Fruit fly (Drosophila melanogaster) whole organism, embryonic: ENCODE results near the gene XRCC1.
A peak's percentile ranks its signal among the peaks of the same experiment; 100 is the strongest.

ENCODE experiments used
- Aef1 ChIP-seq: fragments of 200-800 bp; sonication (Bioruptor generic); IDR thresholded peaks from 3 replicates; pipeline ENCODE4 v1.3.6; 2022; ENCODE audit warnings: missing biosample characterization, missing genetic modification characterization
- Bgb ChIP-seq: fragments of 200-800 bp; sonication (Bioruptor generic); IDR thresholded peaks from 2 replicates; pipeline ENCODE4 v1.3.6; 2022; ENCODE audit warnings: missing biosample characterization, missing genetic modification characterization; ENCODE audit not compliant: partially characterized antibody
- CG10654 ChIP-seq: fragments of 200-800 bp; sonication (Bioruptor generic); optimal IDR thresholded peaks from 2 replicates; lab custom pipeline; 2016; ENCODE audit warnings: missing biosample characterization, missing genetic modification characterization
- CG11093 ChIP-seq: fragments of 200-800 bp; sonication (Bioruptor generic); IDR thresholded peaks from 3 replicates; pipeline ENCODE4 v1.3.6; 2022; ENCODE audit warnings: missing biosample characterization, missing genetic modification characterization
- CG11398 ChIP-seq: fragments of 200-800 bp; sonication (Bioruptor generic); optimal IDR thresholded peaks from 2 replicates; lab custom pipeline; 2016; ENCODE audit warnings: missing biosample characterization, missing genetic modification characterization
- CG11504 ChIP-seq: fragments of 200-800 bp; sonication (Bioruptor generic); optimal IDR thresholded peaks from 3 replicates; lab custom pipeline; 2019; ENCODE audit warnings: missing biosample characterization, mild to moderate bottlenecking, missing genetic modification characterization, moderate library complexity
- CG12299 ChIP-seq: fragments of 200-800 bp; sonication (Bioruptor generic); optimal IDR thresholded peaks from 2 replicates; lab custom pipeline; 2018; ENCODE audit warnings: missing biosample characterization, mild to moderate bottlenecking, missing genetic modification characterization
- CG12769 ChIP-seq: fragments of 200-800 bp; sonication (Bioruptor generic); optimal IDR thresholded peaks from 2 replicates; lab custom pipeline; 2019; ENCODE audit warnings: missing biosample characterization, mild to moderate bottlenecking, missing genetic modification characterization, moderate library complexity
- CG1602 ChIP-seq: fragments of 200-800 bp; sonication (Bioruptor generic); optimal IDR thresholded peaks from 3 replicates; lab custom pipeline; 2016; ENCODE audit warnings: missing biosample characterization, missing genetic modification characterization
- CG17361 ChIP-seq: fragments of 200-800 bp; sonication (Bioruptor generic); IDR thresholded peaks from 3 replicates; pipeline ENCODE4 v1.3.6; 2022; ENCODE audit warnings: missing biosample characterization, missing genetic modification characterization
- CG1792 ChIP-seq: fragments of 200-800 bp; sonication (Bioruptor generic); optimal IDR thresholded peaks from 2 replicates; lab custom pipeline; 2016; ENCODE audit warnings: missing biosample characterization, missing genetic modification characterization
- CG2875 ChIP-seq: fragments of 200-800 bp; sonication (Bioruptor generic); optimal IDR thresholded peaks from 2 replicates; lab custom pipeline; 2017; ENCODE audit warnings: missing biosample characterization, mild to moderate bottlenecking, missing genetic modification characterization, missing genetic modification reagents
- CG31224 ChIP-seq: fragments of 200-800 bp; sonication (Bioruptor generic); IDR thresholded peaks from 2 replicates; pipeline ENCODE4 v1.3.6; 2022; ENCODE audit warnings: missing biosample characterization, missing genetic modification characterization
- CG32532 ChIP-seq: fragments of 200-800 bp; sonication (Bioruptor generic); IDR thresholded peaks from 2 replicates; pipeline ENCODE4 v1.3.6; 2022; ENCODE audit warnings: missing biosample characterization, missing genetic modification characterization
- CG3407 ChIP-seq: fragments of 200-800 bp; sonication (Bioruptor generic); optimal IDR thresholded peaks from 2 replicates; lab custom pipeline; 2018; ENCODE audit warnings: missing biosample characterization, mild to moderate bottlenecking, missing genetic modification characterization
- CG34422 ChIP-seq: fragments of 200-800 bp; sonication (Bioruptor generic); IDR thresholded peaks from 3 replicates; pipeline ENCODE4 v1.3.6; 2022; ENCODE audit warnings: missing biosample characterization, missing genetic modification characterization
- CG4328 ChIP-seq: fragments of 200-800 bp; sonication (Bioruptor generic); optimal IDR thresholded peaks from 3 replicates; lab custom pipeline; 2017; ENCODE audit warnings: missing biosample characterization, missing genetic modification reagents, missing genetic modification characterization
- CG4707 ChIP-seq: fragments of 200-800 bp; sonication (Bioruptor generic); optimal IDR thresholded peaks from 2 replicates; lab custom pipeline; 2018; ENCODE audit warnings: missing biosample characterization, mild to moderate bottlenecking, missing genetic modification characterization, moderate library complexity
- CG6254 ChIP-seq: fragments of 200-800 bp; sonication (Bioruptor generic); optimal IDR thresholded peaks from 3 replicates; lab custom pipeline; 2017; ENCODE audit warnings: mild to moderate bottlenecking, missing biosample characterization, missing genetic modification reagents, missing genetic modification characterization
- CG6765 ChIP-seq: fragments of 200-800 bp; sonication (Bioruptor generic); optimal IDR thresholded peaks from 3 replicates; lab custom pipeline; 2017; ENCODE audit warnings: missing biosample characterization, mild to moderate bottlenecking, missing genetic modification characterization
- CG6791 ChIP-seq: fragments of 200-800 bp; sonication (Bioruptor generic); IDR thresholded peaks from 3 replicates; pipeline ENCODE4 v1.3.6; 2022; ENCODE audit warnings: missing biosample characterization, missing genetic modification characterization; ENCODE audit not compliant: partially characterized antibody
- CG9727 ChIP-seq: fragments of 200-800 bp; sonication (Bioruptor generic); optimal IDR thresholded peaks from 3 replicates; lab custom pipeline; 2017; ENCODE audit warnings: missing biosample characterization, mild to moderate bottlenecking, missing genetic modification characterization
- CHES-1-like ChIP-seq: fragments of 200-800 bp; sonication (Bioruptor generic); optimal IDR thresholded peaks from 2 replicates; lab custom pipeline; 2016; ENCODE audit warnings: missing biosample characterization, missing genetic modification characterization
- CTCF ChIP-seq: fragments of 200-800 bp; sonication (Bioruptor generic); optimal IDR thresholded peaks from 2 replicates; lab custom pipeline; 2017; ENCODE audit warnings: missing biosample characterization, mild to moderate bottlenecking, missing genetic modification characterization, moderate library complexity
- Dad ChIP-seq: fragments of 200-800 bp; sonication (Bioruptor generic); optimal IDR thresholded peaks from 3 replicates; lab custom pipeline; 2016; ENCODE audit warnings: missing biosample characterization, missing genetic modification characterization
- Dbx ChIP-seq: fragments of 200-800 bp; sonication (Bioruptor generic); IDR thresholded peaks from 3 replicates; pipeline ENCODE4 v1.3.6; 2022; ENCODE audit warnings: missing biosample characterization, missing genetic modification characterization
- Dll ChIP-seq: fragments of 200-800 bp; sonication (Bioruptor generic); IDR thresholded peaks from 4 replicates; pipeline ENCODE4 v1.3.6; 2022; ENCODE audit warnings: missing biosample characterization, missing genetic modification characterization; ENCODE audit not compliant: partially characterized antibody
- Ets97D ChIP-seq: fragments of 200-800 bp; sonication (Bioruptor generic); optimal IDR thresholded peaks from 3 replicates; lab custom pipeline; 2016; ENCODE audit warnings: missing biosample characterization, missing genetic modification characterization
- H2.0 ChIP-seq: fragments of 200-800 bp; sonication (Bioruptor generic); IDR thresholded peaks from 2 replicates; pipeline ENCODE4 v1.3.6; 2022; ENCODE audit warnings: missing biosample characterization, missing genetic modification characterization
- Max ChIP-seq: fragments of 200-800 bp; sonication (Bioruptor generic); optimal IDR thresholded peaks from 2 replicates; lab custom pipeline; 2016; ENCODE audit warnings: missing biosample characterization, mild to moderate bottlenecking, missing genetic modification characterization
- Vsx1 ChIP-seq: fragments of 200-800 bp; sonication (Bioruptor generic); optimal IDR thresholded peaks from 2 replicates; lab custom pipeline; 2017; ENCODE audit warnings: missing biosample characterization, mild to moderate bottlenecking, missing genetic modification characterization, missing genetic modification reagents
- ab ChIP-seq: fragments of 200-800 bp; sonication (Bioruptor generic); optimal IDR thresholded peaks from 2 replicates; lab custom pipeline; 2016; ENCODE audit warnings: missing biosample characterization, missing genetic modification characterization
- ac ChIP-seq: fragments of 200-800 bp; sonication (Bioruptor generic); optimal IDR thresholded peaks from 3 replicates; lab custom pipeline; 2017; ENCODE audit warnings: missing biosample characterization, mild to moderate bottlenecking, missing genetic modification characterization
- amos ChIP-seq: fragments of 200-800 bp; sonication (Bioruptor generic); IDR thresholded peaks from 2 replicates; pipeline ENCODE4 v1.3.6; 2022; ENCODE audit warnings: missing biosample characterization, missing genetic modification characterization; ENCODE audit not compliant: partially characterized antibody
- ash1 ChIP-seq: fragments of 200-800 bp; sonication (Bioruptor generic); optimal IDR thresholded peaks from 2 replicates; lab custom pipeline; 2018; ENCODE audit warnings: missing biosample characterization, mild to moderate bottlenecking, missing genetic modification characterization
- bab2 ChIP-seq: fragments of 200-800 bp; sonication (Bioruptor generic); optimal IDR thresholded peaks from 2 replicates; lab custom pipeline; 2016; ENCODE audit warnings: missing biosample characterization, missing genetic modification characterization
- cg ChIP-seq: fragments of 200-800 bp; sonication (Bioruptor generic); optimal IDR thresholded peaks from 3 replicates; lab custom pipeline; 2019; ENCODE audit warnings: missing biosample characterization, mild to moderate bottlenecking, missing genetic modification characterization, moderate library complexity
- dm ChIP-seq: fragments of 200-800 bp; sonication (Bioruptor generic); optimal IDR thresholded peaks from 3 replicates; lab custom pipeline; 2016; ENCODE audit warnings: missing biosample characterization, missing genetic modification characterization
- dmrt11E ChIP-seq: fragments of 200-800 bp; sonication (Bioruptor generic); optimal IDR thresholded peaks from 3 replicates; lab custom pipeline; 2018; ENCODE audit warnings: missing biosample characterization, mild to moderate bottlenecking, missing genetic modification characterization, moderate library complexity
- dysf ChIP-seq: fragments of 200-800 bp; sonication (Bioruptor generic); IDR thresholded peaks from 3 replicates; pipeline ENCODE4 v1.3.6; 2022; ENCODE audit warnings: missing biosample characterization, missing genetic modification characterization
- ewg ChIP-seq: fragments of 200-800 bp; sonication (Bioruptor generic); optimal IDR thresholded peaks from 3 replicates; lab custom pipeline; 2017; ENCODE audit warnings: mild to moderate bottlenecking, missing biosample characterization, missing genetic modification reagents, missing genetic modification characterization
- exex ChIP-seq: fragments of 200-800 bp; sonication (Bioruptor generic); optimal IDR thresholded peaks from 4 replicates; lab custom pipeline; 2018; ENCODE audit warnings: missing biosample characterization, mild to moderate bottlenecking, missing genetic modification characterization, moderate library complexity
- fd96Cb ChIP-seq: fragments of 200-800 bp; sonication (Bioruptor generic); optimal IDR thresholded peaks from 2 replicates; lab custom pipeline; 2018; ENCODE audit warnings: missing biosample characterization, mild to moderate bottlenecking, missing genetic modification characterization, moderate library complexity
- fru ChIP-seq: fragments of >200 bp; optimal IDR thresholded peaks from 2 replicates; lab custom pipeline; 2017
- gem ChIP-seq: fragments of 200-800 bp; sonication (Bioruptor generic); optimal IDR thresholded peaks from 2 replicates; lab custom pipeline; 2019; ENCODE audit warnings: missing biosample characterization, mild to moderate bottlenecking, missing genetic modification characterization, moderate library complexity
- hth ChIP-seq: fragments of >200 bp; optimal IDR thresholded peaks from 2 replicates; lab custom pipeline; 2017; ENCODE audit warnings: inconsistent platforms
- knrl ChIP-seq: fragments of 200-800 bp; sonication (Bioruptor generic); IDR thresholded peaks from 3 replicates; pipeline ENCODE4 v1.3.6; 2022; ENCODE audit warnings: missing biosample characterization, missing genetic modification characterization; ENCODE audit not compliant: partially characterized antibody
- pb ChIP-seq: fragments of 200-800 bp; sonication (Bioruptor generic); optimal IDR thresholded peaks from 3 replicates; lab custom pipeline; 2016; ENCODE audit warnings: missing biosample characterization, missing genetic modification characterization
- repo ChIP-seq: fragments of 200-800 bp; sonication (Bioruptor generic); optimal IDR thresholded peaks from 2 replicates; lab custom pipeline; 2016; ENCODE audit warnings: missing biosample characterization, missing genetic modification characterization
- seq ChIP-seq: fragments of 200-800 bp; sonication (Bioruptor generic); IDR thresholded peaks from 2 replicates; pipeline ENCODE4 v1.3.6; 2022; ENCODE audit warnings: missing biosample characterization, missing genetic modification characterization
- vvl ChIP-seq: fragments of 200-800 bp; sonication (Bioruptor generic); IDR thresholded peaks from 2 replicates; pipeline ENCODE4 v1.3.6; 2022; ENCODE audit warnings: missing biosample characterization, missing genetic modification characterization
- z ChIP-seq: fragments of 200-800 bp; sonication (Bioruptor generic); IDR thresholded peaks from 3 replicates; pipeline ENCODE4 v1.3.6; 2022; ENCODE audit warnings: missing biosample characterization, missing genetic modification characterization

Gene XRCC1

DNA sequence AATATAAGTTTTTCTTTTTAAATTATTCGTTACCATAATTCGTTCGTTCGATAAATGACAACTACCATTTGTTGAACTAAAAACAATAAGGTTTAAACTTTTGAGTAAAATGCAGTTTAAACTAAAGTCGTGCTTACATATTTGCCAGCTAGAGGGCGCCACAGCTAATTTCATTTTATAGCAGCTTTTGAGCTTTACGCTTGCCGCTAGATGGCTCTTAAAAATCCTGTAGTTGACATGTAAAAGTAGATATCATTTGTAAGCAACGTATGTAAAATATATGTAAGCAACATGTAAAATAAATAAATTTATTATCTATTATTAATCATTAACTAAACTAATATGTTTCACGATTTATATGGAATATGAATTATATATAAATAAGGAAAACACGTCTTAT is 40.0 kb upstream of the XRCC1 start (continued):
- TF ChIP-seq Dbx (GFP tag; lab: Robert Waterston, UW), result peak; percentile 42; the same call in 1 of the 3 replicates
- TF ChIP-seq CTCF, result peak; percentile 93
- no peak for TF ChIP-seq hth (lab: Kevin White, UChicago)
- TF ChIP-seq CG4328, result no peak
- no peak for TF ChIP-seq dysf (GFP tag; lab: Robert Waterston, UW)
- TF ChIP-seq gem, result peak; percentile 3
- TF ChIP-seq seq (GFP tag; lab: Robert Waterston, UW), result no peak
- TF ChIP-seq Dll (GFP tag; lab: Robert Waterston, UW), result no peak
- TF ChIP-seq CG4707, result no peak
- no peak for TF ChIP-seq ash1 (GFP tag; lab: Kevin White, UChicago)
- TF ChIP-seq Vsx1, result peak; percentile 55
- TF ChIP-seq CG11398 (GFP tag; lab: Kevin White, UChicago), result no peak
- TF ChIP-seq CG6765 (GFP tag; lab: Kevin White, UChicago), result no peak
- TF ChIP-seq CG10654 (GFP tag; lab: Kevin White, UChicago), result no peak
- TF ChIP-seq ab, result no peak
- TF ChIP-seq Dad (GFP tag; lab: Kevin White, UChicago), result no peak
- TF ChIP-seq fd96Cb (tag; lab: Kevin White, UChicago), result no peak
- no peak for TF ChIP-seq CG3407
- TF ChIP-seq CG31224 (GFP tag; lab: Robert Waterston, UW), result no peak
- TF ChIP-seq CG11504 (tag; lab: Kevin White, UChicago), result peak; percentile 49
- no peak for TF ChIP-seq CG12769 (tag; lab: Kevin White, UChicago)
- TF ChIP-seq CG32532 (GFP tag; lab: Robert Waterston, UW), result peak; percentile 55
- TF ChIP-seq CG34422 (GFP tag; lab: Robert Waterston, UW), result no peak
- TF ChIP-seq Aef1 (GFP tag; lab: Robert Waterston, UW), result no peak
- TF ChIP-seq CHES-1-like, result no peak
- no peak for TF ChIP-seq CG11093 (GFP tag; lab: Robert Waterston, UW)
- TF ChIP-seq cg (GFP tag; lab: Kevin White, UChicago), result no peak
- no peak for TF ChIP-seq CG12299 (tag; lab: Kevin White, UChicago)
- TF ChIP-seq amos (GFP tag; lab: Robert Waterston, UW), result peak; percentile 61
- no peak for TF ChIP-seq CG6254 (GFP tag; lab: Kevin White, UChicago)
- no peak for TF ChIP-seq exex (tag; lab: Kevin White, UChicago)
- TF ChIP-seq CG1792 (GFP tag; lab: Kevin White, UChicago), result no peak
- 0 out of 3 replicates have a peak, but pooled peaks have one; percentile 8 for TF ChIP-seq CG17361
- peak; percentile 41; the same call in 1 of the 2 replicates for TF ChIP-seq vvl
- peak; percentile 14; the same call in 1 of the 3 replicates for TF ChIP-seq CG6791 (GFP tag; lab: Robert Waterston, UW)
- peak; percentile 33; the same call in 1 of the 3 replicates for TF ChIP-seq knrl (GFP tag; lab: Robert Waterston, UW)
- TF ChIP-seq CG9727 (GFP tag; lab: Kevin White, UChicago), result no peak
- no peak for TF ChIP-seq dm (GFP tag; lab: Kevin White, UChicago)
- TF ChIP-seq Bgb (GFP tag; lab: Robert Waterston, UW), result peak; percentile 68
- no peak for TF ChIP-seq ewg (GFP tag; lab: Kevin White, UChicago)
- TF ChIP-seq bab2 (GFP tag; lab: Kevin White, UChicago), result no peak
- no peak for TF ChIP-seq fru (lab: Kevin White, UChicago)
- no peak for TF ChIP-seq ac
- TF ChIP-seq repo (GFP tag; lab: Kevin White, UChicago), result no peak
- no peak for TF ChIP-seq Ets97D
- no peak for TF ChIP-seq Max (GFP tag; lab: Kevin White, UChicago)
- TF ChIP-seq CG2875 (GFP tag; lab: Kevin White, UChicago), result no peak
- no peak for TF ChIP-seq pb
- no peak for TF ChIP-seq CG1602
- peak; percentile 56; the same call in 1 of the 3 replicates for TF ChIP-seq z (GFP tag; lab: Robert Waterston, UW)
- TF ChIP-seq H2.0 (GFP tag; lab: Robert Waterston, UW), result 0 out of 2 replicates have a peak, but pooled peaks have one; percentile 4
- no peak for TF ChIP-seq dmrt11E
